Worm (Caenorhabditis elegans): ENCODE results near the gene pycr-1.
A peak's percentile ranks its signal among the peaks of the same experiment; 100 is the strongest.

pycr-1 gene

ce11 chrX:12180681-12181080 lies 34.0 kb downstream of the pycr-1 start:
- TF ChIP-seq nhr-6 (tag; optimal IDR thresholded peaks at IDR 0.05) = no peak
- no peak for TF ChIP-seq nhr-23 (tag; optimal IDR thresholded peaks at IDR 0.05)
- TF ChIP-seq mbf-1 (tag; optimal IDR thresholded peaks at IDR 0.05) = no peak
- TF ChIP-seq fos-1 (tag; optimal IDR thresholded peaks at IDR 0.05) = no peak
- no peak for TF ChIP-seq unc-62 (GFP tag; optimal IDR thresholded peaks at IDR 0.05)
- no peak for TF ChIP-seq ztf-11 (tag; optimal IDR thresholded peaks at IDR 0.05)
- TF ChIP-seq dmd-4 (tag; optimal IDR thresholded peaks at IDR 0.05) = no peak
- TF ChIP-seq lin-13 (GFP tag; optimal IDR thresholded peaks at IDR 0.05) = no peak
- peak; percentile 60 for TF ChIP-seq nhr-21 (tag; optimal IDR thresholded peaks at IDR 0.05)
- TF ChIP-seq ama-1 (optimal IDR thresholded peaks at IDR 0.05) = no peak
- no peak for TF ChIP-seq ceh-82 (tag; optimal IDR thresholded peaks at IDR 0.05)
- peak; percentile 67 for TF ChIP-seq blmp-1 (tag; optimal IDR thresholded peaks at IDR 0.05; ENCODE audit: insufficient read depth)
- no peak for TF ChIP-seq nhr-10 (tag; optimal IDR thresholded peaks at IDR 0.05)
- TF ChIP-seq sma-9 (GFP tag; optimal IDR thresholded peaks at IDR 0.05) = peak; percentile 73
- TF ChIP-seq sma-9 (tag; optimal IDR thresholded peaks at IDR 0.05) = no peak
- TF ChIP-seq C34F6.9 (tag; optimal IDR thresholded peaks at IDR 0.05) = peak; percentile 43
- no peak for TF ChIP-seq ztf-1 (GFP tag; conservative IDR thresholded peaks at IDR 0.05)
- peak; percentile 8 for TF ChIP-seq gmeb-1 (tag; optimal IDR thresholded peaks at IDR 0.05)
- TF ChIP-seq F13H6.1 (tag; optimal IDR thresholded peaks at IDR 0.05) = peak; percentile 40
- peak; percentile 91 for TF ChIP-seq nhr-25 (tag; optimal IDR thresholded peaks at IDR 0.05)
- no peak for TF ChIP-seq alr-1 (tag; optimal IDR thresholded peaks at IDR 0.05)
- TF ChIP-seq mdl-1 (tag; optimal IDR thresholded peaks at IDR 0.05) = peak in 1 of 2 experiments; percentile 18
- peak; percentile 62 for TF ChIP-seq ceh-16 (tag; optimal IDR thresholded peaks at IDR 0.05)
- no peak for TF ChIP-seq elt-1 (tag; optimal IDR thresholded peaks at IDR 0.05)
- TF ChIP-seq nhr-129 (tag; optimal IDR thresholded peaks at IDR 0.05) = peak; percentile 66
- no peak for TF ChIP-seq zag-1 (tag; optimal IDR thresholded peaks at IDR 0.05)
- TF ChIP-seq nhr-11 (tag; optimal IDR thresholded peaks at IDR 0.05) = no peak
- peak; percentile 42 for TF ChIP-seq crh-2 (tag; optimal IDR thresholded peaks at IDR 0.05)
- peak; percentile 35 for TF ChIP-seq sem-4 (tag; optimal IDR thresholded peaks at IDR 0.05)
- no peak for TF ChIP-seq mab-5 (tag; optimal IDR thresholded peaks at IDR 0.05)
- TF ChIP-seq nhr-77 (tag; optimal IDR thresholded peaks at IDR 0.05) = no peak
- TF ChIP-seq sma-3 (GFP tag; optimal IDR thresholded peaks at IDR 0.05) = peak; percentile 44
- TF ChIP-seq lin-39 (tag; optimal IDR thresholded peaks at IDR 0.05) = no peak
- TF ChIP-seq ztf-4 (tag; optimal IDR thresholded peaks at IDR 0.05) = no peak
- TF ChIP-seq snpc-4 (tag; optimal IDR thresholded peaks at IDR 0.05) = no peak

DNA sequence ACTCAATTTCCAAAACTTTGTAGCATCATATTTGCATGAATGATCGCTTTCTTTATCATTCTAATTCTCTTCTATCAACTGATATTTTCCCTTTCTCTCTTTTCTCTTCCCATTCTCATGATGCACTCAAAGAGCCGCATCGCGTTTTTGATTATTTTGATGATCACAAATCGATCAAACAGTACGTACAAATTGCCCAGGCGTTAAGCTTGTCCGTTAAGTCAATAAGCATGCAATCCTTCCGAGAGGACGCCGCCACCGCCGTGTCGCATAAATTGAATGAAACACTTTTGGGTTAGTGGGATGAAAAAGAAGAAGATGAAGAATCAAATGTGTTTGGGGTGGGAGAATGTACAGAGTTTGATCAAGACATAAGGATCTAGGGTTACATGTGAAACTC lies 35.0 kb downstream of the pycr-1 start:
- TF ChIP-seq sma-9 (GFP tag; optimal IDR thresholded peaks at IDR 0.05) = peak; percentile 10
- no peak for TF ChIP-seq sma-9 (tag; optimal IDR thresholded peaks at IDR 0.05)
- TF ChIP-seq alr-1 (tag; optimal IDR thresholded peaks at IDR 0.05) = no peak

ce11 chrX:12182684-12183477 lies 36.2 kb downstream of the pycr-1 start:
- no peak for TF ChIP-seq ztf-1 (GFP tag; conservative IDR thresholded peaks at IDR 0.05)
- TF ChIP-seq nhr-77 (tag; optimal IDR thresholded peaks at IDR 0.05) = no peak
- peak; percentile 47 for TF ChIP-seq zag-1 (tag; optimal IDR thresholded peaks at IDR 0.05)
- no peak for TF ChIP-seq peb-1 (tag; optimal IDR thresholded peaks at IDR 0.05)
- no peak for TF ChIP-seq elt-1 (tag; optimal IDR thresholded peaks at IDR 0.05)
- TF ChIP-seq sma-9 (GFP tag; optimal IDR thresholded peaks at IDR 0.05) = peak; percentile 2
- TF ChIP-seq sma-9 (tag; optimal IDR thresholded peaks at IDR 0.05) = no peak
- no peak for TF ChIP-seq blmp-1 (tag; optimal IDR thresholded peaks at IDR 0.05; ENCODE audit: insufficient read depth)
- no peak for TF ChIP-seq ceh-82 (tag; optimal IDR thresholded peaks at IDR 0.05)
- no peak for TF ChIP-seq ceh-16 (tag; optimal IDR thresholded peaks at IDR 0.05)
- TF ChIP-seq lin-39 (tag; optimal IDR thresholded peaks at IDR 0.05) = no peak
- no peak for TF ChIP-seq lin-13 (GFP tag; optimal IDR thresholded peaks at IDR 0.05)
- TF ChIP-seq unc-55 (GFP tag; optimal IDR thresholded peaks at IDR 0.05) = peak; percentile 40
- no peak for TF ChIP-seq gmeb-1 (tag; optimal IDR thresholded peaks at IDR 0.05)
- peak; percentile 60 for TF ChIP-seq sem-4 (tag; optimal IDR thresholded peaks at IDR 0.05)
- no peak for TF ChIP-seq snpc-4 (tag; optimal IDR thresholded peaks at IDR 0.05)
- no peak for TF ChIP-seq nhr-10 (tag; optimal IDR thresholded peaks at IDR 0.05)
- TF ChIP-seq lin-11 (tag; optimal IDR thresholded peaks at IDR 0.05) = no peak
- no peak for TF ChIP-seq nhr-23 (tag; optimal IDR thresholded peaks at IDR 0.05)
- TF ChIP-seq elt-3 (tag; optimal IDR thresholded peaks at IDR 0.05) = no peak
- TF ChIP-seq alr-1 (tag; optimal IDR thresholded peaks at IDR 0.05) = no peak
- no peak for TF ChIP-seq R02D3.7 (tag; optimal IDR thresholded peaks at IDR 0.05)
- no peak for TF ChIP-seq C34F6.9 (tag; optimal IDR thresholded peaks at IDR 0.05)
- peak; percentile 14 for TF ChIP-seq unc-62 (GFP tag; optimal IDR thresholded peaks at IDR 0.05)
- no peak for TF ChIP-seq dmd-4 (tag; optimal IDR thresholded peaks at IDR 0.05)
- no peak for TF ChIP-seq Y55F3AM.14 (GFP tag; optimal IDR thresholded peaks at IDR 0.05)
- TF ChIP-seq ama-1 (optimal IDR thresholded peaks at IDR 0.05) = no peak
- no peak for TF ChIP-seq F13H6.1 (tag; optimal IDR thresholded peaks at IDR 0.05)
- no peak for TF ChIP-seq unc-39 (tag; optimal IDR thresholded peaks at IDR 0.05)
- no peak for TF ChIP-seq mbf-1 (tag; optimal IDR thresholded peaks at IDR 0.05)
- TF ChIP-seq mdl-1 (tag; optimal IDR thresholded peaks at IDR 0.05) = no peak
- peak; percentile 36 for TF ChIP-seq nhr-129 (tag; optimal IDR thresholded peaks at IDR 0.05)
- TF ChIP-seq ztf-11 (tag; optimal IDR thresholded peaks at IDR 0.05) = no peak
- no peak for TF ChIP-seq nhr-237 (tag; optimal IDR thresholded peaks at IDR 0.05)
- TF ChIP-seq nhr-21 (tag; optimal IDR thresholded peaks at IDR 0.05) = no peak
- no peak for TF ChIP-seq nhr-25 (tag; optimal IDR thresholded peaks at IDR 0.05)
- TF ChIP-seq fos-1 (tag; optimal IDR thresholded peaks at IDR 0.05) = no peak
- no peak for TF ChIP-seq mab-5 (tag; optimal IDR thresholded peaks at IDR 0.05)
- TF ChIP-seq ztf-4 (tag; optimal IDR thresholded peaks at IDR 0.05) = no peak
- no peak for TF ChIP-seq egl-27 (tag; optimal IDR thresholded peaks at IDR 0.05)
